Worm (Caenorhabditis elegans) whole organism, late embryonic: ENCODE results near the gene cox-11.

Experiments used
- C08G9.2 ChIP-seq: sonication (generic microtip); optimal IDR thresholded peaks from 2 replicates; lab custom pipeline; 2016; ENCODE audit warnings: mild to moderate bottlenecking, missing genetic modification characterization, moderate library complexity, missing compliant biosample characterization
- C38D4.7 ChIP-seq: fragments of 200-800 bp; sonication (Bioruptor generic); optimal IDR thresholded peaks from 2 replicates; lab custom pipeline; 2018; ENCODE audit warnings: mild to moderate bottlenecking, missing genetic modification characterization, moderate library complexity, missing compliant biosample characterization
- K09A11.1 ChIP-seq: sonication (generic microtip); optimal IDR thresholded peaks from 2 replicates; lab custom pipeline; 2017; ENCODE audit warnings: antibody characterized with exemption, mild to moderate bottlenecking, missing genetic modification characterization, missing compliant biosample characterization; ENCODE audit not compliant: insufficient read depth
- Y22D7AL.16 ChIP-seq: sonication (generic microtip); optimal IDR thresholded peaks from 2 replicates; lab custom pipeline; 2016; ENCODE audit warnings: missing genetic modification characterization, missing compliant biosample characterization
- ama-1 ChIP-seq: fragments of 150-350 bp; optimal IDR thresholded peaks from 2 replicates; lab custom pipeline; 2014
- ceh-14 ChIP-seq: sonication (generic microtip); optimal IDR thresholded peaks from 2 replicates; lab custom pipeline; 2016; ENCODE audit warnings: missing genotype, missing genetic modification characterization, missing compliant biosample characterization
- ceh-18 ChIP-seq: sonication (generic microtip); optimal IDR thresholded peaks from 2 replicates; lab custom pipeline; 2016; ENCODE audit warnings: missing genetic modification characterization, missing compliant biosample characterization
- ceh-22 ChIP-seq: sonication (generic microtip); optimal IDR thresholded peaks from 2 replicates; lab custom pipeline; 2017; ENCODE audit warnings: missing biosample characterization, missing genetic modification characterization
- ceh-24 ChIP-seq: sonication (generic microtip); optimal IDR thresholded peaks from 2 replicates; lab custom pipeline; 2016; ENCODE audit warnings: mild to moderate bottlenecking, missing genetic modification characterization, missing compliant biosample characterization
- ceh-31 ChIP-seq: sonication (generic microtip); optimal IDR thresholded peaks from 2 replicates; lab custom pipeline; 2016; ENCODE audit warnings: missing genetic modification characterization, missing compliant biosample characterization
- ceh-6 ChIP-seq: fragments of 200-800 bp; sonication (Bioruptor generic); optimal IDR thresholded peaks from 2 replicates; lab custom pipeline; 2018; ENCODE audit warnings: mild to moderate bottlenecking, missing genetic modification characterization, missing compliant biosample characterization
- ceh-9 ChIP-seq: sonication (generic microtip); optimal IDR thresholded peaks from 2 replicates; lab custom pipeline; 2016; ENCODE audit warnings: mild to moderate bottlenecking, missing genetic modification characterization, inconsistent platforms, missing compliant biosample characterization
- dmd-4 ChIP-seq: sonication (generic microtip); optimal IDR thresholded peaks from 2 replicates; lab custom pipeline; 2016; ENCODE audit warnings: borderline replicate concordance, missing genetic modification characterization, missing compliant biosample characterization
- elt-2 ChIP-seq: sonication (generic microtip); optimal IDR thresholded peaks from 2 replicates; lab custom pipeline; 2016; ENCODE audit warnings: missing genetic modification reagents, missing genetic modification characterization, missing compliant biosample characterization
- ets-4 ChIP-seq: sonication (generic microtip); optimal IDR thresholded peaks from 2 replicates; lab custom pipeline; 2016; ENCODE audit warnings: missing genetic modification characterization, missing compliant biosample characterization
- fax-1 ChIP-seq: sonication (generic microtip); optimal IDR thresholded peaks from 2 replicates; lab custom pipeline; 2016; ENCODE audit warnings: missing genotype, missing genetic modification characterization, missing compliant biosample characterization
- fkh-6 ChIP-seq: sonication (generic microtip); optimal IDR thresholded peaks from 2 replicates; lab custom pipeline; 2016; ENCODE audit warnings: missing genetic modification characterization, missing compliant biosample characterization
- gmeb-2 ChIP-seq: sonication (generic microtip); optimal IDR thresholded peaks from 2 replicates; lab custom pipeline; 2016; ENCODE audit warnings: missing genetic modification characterization, inconsistent platforms, missing compliant biosample characterization
- hlh-13 ChIP-seq: fragments of 200-800 bp; sonication (Bioruptor generic); optimal IDR thresholded peaks from 2 replicates; lab custom pipeline; 2018; ENCODE audit warnings: mild to moderate bottlenecking, missing genetic modification characterization, missing compliant biosample characterization
- lim-6 ChIP-seq: sonication (generic microtip); optimal IDR thresholded peaks from 2 replicates; lab custom pipeline; 2016; ENCODE audit warnings: missing genetic modification characterization, missing compliant biosample characterization
- lin-11 ChIP-seq: fragments of 200-800 bp; sonication (Bioruptor generic); optimal IDR thresholded peaks from 2 replicates; lab custom pipeline; 2018; ENCODE audit warnings: mild to moderate bottlenecking, missing genetic modification characterization, missing compliant biosample characterization
- npax-4 ChIP-seq: sonication (generic microtip); optimal IDR thresholded peaks from 2 replicates; lab custom pipeline; 2016; ENCODE audit warnings: missing genetic modification characterization, missing compliant biosample characterization
- pax-1 ChIP-seq: fragments of 150-350 bp; optimal IDR thresholded peaks from 2 replicates; lab custom pipeline; 2014; ENCODE audit warnings: missing biosample characterization, missing genetic modification characterization
- pha-2 ChIP-seq: sonication (generic microtip); optimal IDR thresholded peaks from 2 replicates; lab custom pipeline; 2017; ENCODE audit warnings: mild to moderate bottlenecking, missing genetic modification characterization, missing compliant biosample characterization
- pqm-1 ChIP-seq: sonication (generic microtip); optimal IDR thresholded peaks from 2 replicates; lab custom pipeline; 2016; ENCODE audit warnings: missing genetic modification characterization, missing compliant biosample characterization
- pros-1 ChIP-seq: fragments of 150-350 bp; optimal IDR thresholded peaks from 2 replicates; lab custom pipeline; 2014; ENCODE audit warnings: missing biosample characterization, missing genetic modification reagents, missing genetic modification characterization
- ref-2 ChIP-seq: sonication (generic microtip); optimal IDR thresholded peaks from 2 replicates; lab custom pipeline; 2016; ENCODE audit warnings: missing genetic modification characterization, missing compliant biosample characterization
- rnt-1 ChIP-seq: sonication (generic microtip); optimal IDR thresholded peaks from 2 replicates; lab custom pipeline; 2016; ENCODE audit warnings: missing genetic modification characterization, missing compliant biosample characterization
- sox-4 ChIP-seq: sonication (generic microtip); optimal IDR thresholded peaks from 2 replicates; lab custom pipeline; 2017; ENCODE audit warnings: mild to moderate bottlenecking, missing genetic modification characterization, inconsistent platforms, missing compliant biosample characterization
- syd-9 ChIP-seq: sonication (generic microtip); optimal IDR thresholded peaks from 2 replicates; lab custom pipeline; 2016; ENCODE audit warnings: mild to moderate bottlenecking, missing genetic modification characterization, moderate library complexity, missing compliant biosample characterization
- tbx-2 ChIP-seq: sonication (generic microtip); optimal IDR thresholded peaks from 2 replicates; lab custom pipeline; 2016; ENCODE audit warnings: missing genetic modification characterization, missing compliant biosample characterization
- tbx-7 ChIP-seq: sonication (generic microtip); optimal IDR thresholded peaks from 2 replicates; lab custom pipeline; 2016; ENCODE audit warnings: missing genotype, missing genetic modification characterization, missing compliant biosample characterization
- ttx-3 ChIP-seq: sonication (generic microtip); optimal IDR thresholded peaks from 2 replicates; lab custom pipeline; 2016; ENCODE audit warnings: missing genetic modification reagents, missing genetic modification characterization, missing compliant biosample characterization
- unc-86 ChIP-seq: sonication (generic microtip); optimal IDR thresholded peaks from 2 replicates; lab custom pipeline; 2016; ENCODE audit warnings: missing genetic modification characterization, missing compliant biosample characterization
- ztf-16 ChIP-seq: sonication (generic microtip); optimal IDR thresholded peaks from 2 replicates; lab custom pipeline; 2017; ENCODE audit warnings: missing genetic modification characterization, missing compliant biosample characterization

cox-11 gene

DNA sequence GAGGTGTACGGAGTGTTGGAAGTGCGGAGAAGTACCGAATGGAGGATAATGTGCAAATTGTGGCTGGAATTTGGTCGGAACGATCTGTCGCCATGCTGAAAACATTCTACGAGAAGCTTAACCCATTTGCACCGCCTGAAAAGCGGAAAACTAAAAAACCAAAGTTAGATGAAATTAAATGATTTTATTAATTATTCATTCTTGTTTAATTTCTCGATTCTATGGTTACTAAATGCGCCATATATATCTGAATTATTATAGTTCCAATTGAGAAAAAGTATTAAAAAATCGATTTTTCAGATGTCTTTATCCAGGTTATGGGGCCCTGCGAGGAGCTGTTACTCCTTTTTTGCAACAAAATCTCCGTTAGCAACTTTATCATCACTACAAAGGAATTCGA, at the start of gene cox-11:
TSS of gene cox-11 (plus strand) at position 301 of the 400 bp plus-strand sequence.
- TF ChIP-seq syd-9 (no peak), K09A11.1 (tag; lab: Kevin White, UChicago) (no peak), tbx-2 (tag; lab: Kevin White, UChicago) (no peak)

DNA sequence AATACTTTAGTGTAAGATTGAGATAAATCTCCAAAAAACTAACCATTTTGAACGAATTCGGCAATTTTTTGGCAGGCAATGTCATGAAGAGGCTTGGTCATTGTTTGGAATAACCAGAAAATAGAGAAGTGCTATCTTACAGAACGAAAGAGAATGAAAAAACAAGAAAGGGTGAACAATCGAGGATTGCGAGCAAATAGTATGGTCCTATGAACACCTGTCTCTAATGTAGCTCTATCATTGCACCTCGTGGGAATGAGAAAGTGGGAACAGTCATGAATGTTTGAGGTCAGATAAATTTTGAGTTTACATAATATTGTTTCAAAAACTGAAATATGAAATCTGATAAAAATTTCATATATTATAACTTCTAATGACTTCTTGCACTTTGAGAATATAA, 46.8 kb upstream of the cox-11 start, which contains the start of gene C48D1.1:
TSS of gene C48D1.1 (minus strand) at position 101 of the 400 bp plus-strand sequence.
- no peak for TF ChIP-seq sox-4
- TF ChIP-seq ama-1 (lab: Kevin White, UChicago), result no peak
- TF ChIP-seq ceh-6, result no peak
- no peak for TF ChIP-seq pha-2 (tag; lab: Kevin White, UChicago)
- no peak for TF ChIP-seq dmd-4 (tag; lab: Kevin White, UChicago)
- TF ChIP-seq elt-2, result no peak
- no peak for TF ChIP-seq Y22D7AL.16 (tag; lab: Kevin White, UChicago)

DNA sequence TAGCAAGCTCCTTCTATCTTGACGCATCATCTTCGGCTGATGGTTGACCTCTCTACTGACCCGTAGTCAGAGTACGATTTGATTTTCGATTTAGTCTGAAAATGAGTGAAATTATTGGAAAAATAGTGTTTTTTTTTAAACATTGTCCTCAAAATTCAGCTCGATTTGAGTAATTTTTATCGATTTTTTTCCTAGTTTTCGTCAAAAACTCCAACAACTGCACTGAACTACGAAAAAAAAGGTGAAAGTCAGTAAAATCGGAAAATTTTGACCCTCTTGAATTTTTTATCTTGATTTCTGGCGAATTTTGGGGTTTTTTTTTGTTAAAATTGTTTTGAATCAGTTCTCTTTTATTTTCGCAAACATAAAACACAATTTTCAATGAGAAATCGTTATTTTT, 40.1 kb upstream of the cox-11 start, which contains the start of gene ced-3:
TSS of gene ced-3 (minus strand) at position 101 of the 400 bp plus-strand sequence.
- no peak for TF ChIP-seq fkh-6 (tag; lab: Kevin White, UChicago)
- TF ChIP-seq rnt-1, result no peak

DNA sequence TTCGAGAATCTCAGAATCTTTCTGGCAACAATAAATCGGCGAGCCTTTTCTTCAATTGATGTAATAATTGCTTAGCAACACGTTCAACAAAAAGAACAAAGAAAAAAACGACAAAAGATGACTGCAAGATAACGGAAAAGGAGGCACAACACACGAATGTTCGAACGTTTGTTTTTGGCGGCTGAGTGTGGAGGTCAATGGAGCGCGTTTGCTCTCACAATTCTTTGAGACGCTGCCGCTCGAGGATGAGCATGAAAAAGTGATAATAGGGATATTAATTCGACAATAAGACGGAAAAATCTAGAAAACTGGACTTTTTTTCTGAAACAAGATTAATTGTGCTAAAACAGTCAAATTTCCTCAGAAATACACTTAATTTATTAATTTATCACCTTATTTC, 38.2 kb upstream of the cox-11 start:
- peak; percentile 18 for TF ChIP-seq ceh-31 (tag; lab: Kevin White, UChicago)
- TF ChIP-seq ref-2 (tag; lab: Kevin White, UChicago), result peak; percentile 16
- no peak for TF ChIP-seq rnt-1

DNA sequence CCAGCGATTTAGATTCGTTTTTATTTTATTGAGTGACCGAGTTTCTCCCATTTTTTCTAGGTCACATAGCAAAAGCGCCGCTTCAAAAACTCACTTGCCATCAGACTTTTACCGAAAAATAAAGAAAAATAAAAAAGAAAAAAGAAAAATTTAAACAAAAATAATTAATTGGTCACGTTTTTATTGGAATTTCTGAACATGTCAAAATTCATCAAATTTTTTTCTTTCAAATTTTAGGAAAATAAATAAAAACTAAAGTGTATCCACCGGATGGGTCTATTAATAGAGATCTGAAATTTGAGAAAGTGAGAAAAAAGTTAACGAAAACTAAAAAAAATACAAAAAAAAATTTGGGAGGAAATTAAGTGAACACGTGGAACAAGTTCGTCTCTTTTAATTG, 34.6 kb upstream of the cox-11 start, which contains the start of gene C48D1.9:
TSS of gene C48D1.9 (minus strand) at position 101 of the 400 bp plus-strand sequence.
- TF ChIP-seq ceh-9 (tag; lab: Kevin White, UChicago), result no peak
- TF ChIP-seq ceh-14 (tag; lab: Kevin White, UChicago), result no peak
- TF ChIP-seq ztf-16, result no peak
- no peak for TF ChIP-seq lim-6 (tag; lab: Kevin White, UChicago)
- TF ChIP-seq C08G9.2 (tag; lab: Kevin White, UChicago), result no peak
- no peak for TF ChIP-seq pros-1
- TF ChIP-seq ceh-24 (tag; lab: Kevin White, UChicago), result no peak
- TF ChIP-seq ref-2 (tag; lab: Kevin White, UChicago), result no peak
- no peak for TF ChIP-seq pax-1 (tag; lab: Kevin White, UChicago)
- no peak for TF ChIP-seq fax-1 (tag; lab: Kevin White, UChicago)
- no peak for TF ChIP-seq tbx-2 (tag; lab: Kevin White, UChicago)
- TF ChIP-seq ceh-18 (tag; lab: Kevin White, UChicago), result no peak
- TF ChIP-seq ets-4, result no peak
- no peak for TF ChIP-seq unc-86 (tag; lab: Kevin White, UChicago)
- no peak for TF ChIP-seq C38D4.7
- no peak for TF ChIP-seq lin-11 (tag; lab: Kevin White, UChicago)
- TF ChIP-seq elt-2, result no peak
- TF ChIP-seq ceh-22 (tag; lab: Kevin White, UChicago), result no peak

DNA sequence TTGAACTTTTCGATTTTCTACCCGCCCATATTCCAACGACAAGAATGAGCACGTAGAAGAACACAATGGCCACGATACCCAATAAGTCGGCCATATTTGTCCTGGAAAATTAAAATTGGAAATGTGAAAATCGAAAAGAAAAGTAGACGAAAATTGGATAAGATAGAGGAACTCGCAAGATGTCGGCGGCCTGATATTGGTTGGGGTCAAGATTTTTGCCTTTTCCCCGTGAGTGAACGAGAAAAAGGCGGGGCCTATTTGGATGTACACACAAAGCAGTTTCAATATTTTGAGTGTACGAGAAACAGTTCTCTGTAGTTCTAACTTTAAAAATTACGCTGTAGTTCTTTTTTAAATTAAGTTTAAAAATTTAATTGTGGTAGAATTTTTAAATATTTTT, 29.7 kb upstream of the cox-11 start, which contains the start of gene cho-1:
TSS of gene cho-1 (minus strand) at position 101 of the 400 bp plus-strand sequence.
- no peak for TF ChIP-seq ttx-3
- no peak for TF ChIP-seq sox-4
- TF ChIP-seq ama-1 (lab: Kevin White, UChicago), result no peak
- TF ChIP-seq pax-1 (tag; lab: Kevin White, UChicago), result no peak
- no peak for TF ChIP-seq ceh-6
- no peak for TF ChIP-seq tbx-7 (tag; lab: Kevin White, UChicago)
- TF ChIP-seq hlh-13 (GFP tag; lab: Kevin White, UChicago), result no peak
- TF ChIP-seq npax-4 (tag; lab: Kevin White, UChicago), result no peak
- TF ChIP-seq fkh-6 (tag; lab: Kevin White, UChicago), result no peak
- no peak for TF ChIP-seq syd-9
- no peak for TF ChIP-seq ets-4
- no peak for TF ChIP-seq gmeb-2 (tag; lab: Kevin White, UChicago)
- TF ChIP-seq pqm-1 (tag; lab: Kevin White, UChicago), result no peak
